Worm (Caenorhabditis elegans) whole organism, L2 larva: Measurements from ENCODE around the gene W04H10.2.

Source experiments
- nhr-11 ChIP-seq: fragments of 150-350 bp; optimal IDR thresholded peaks from 2 replicates; lab custom pipeline; 2014; ENCODE audit warnings: missing biosample characterization, missing genetic modification characterization
- ztf-11 ChIP-seq: sonication (generic microtip); optimal IDR thresholded peaks from 2 replicates; lab custom pipeline; 2017; ENCODE audit warnings: missing biosample characterization, missing genetic modification characterization

DNA sequence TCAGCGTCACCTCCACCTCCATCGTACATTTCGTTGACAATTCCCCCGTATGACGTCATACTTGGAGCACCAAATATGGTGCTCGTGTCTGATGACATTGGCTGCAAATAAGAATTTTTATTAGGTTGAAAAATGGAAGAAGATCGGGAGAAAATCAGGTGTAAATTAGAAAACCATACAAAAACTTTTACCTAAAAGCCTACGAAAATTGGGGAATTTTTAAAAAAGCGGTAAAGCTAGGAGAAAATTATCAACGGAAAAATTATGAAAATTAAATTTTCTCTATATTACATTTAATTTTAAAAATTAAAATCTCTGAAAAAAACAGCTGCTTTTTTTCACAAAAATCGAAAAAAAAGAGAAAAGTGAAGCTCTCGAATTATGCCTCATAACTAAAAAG is 19.1 kb downstream of the W04H10.2 start, which contains the start of gene T04B8.5:
- TF ChIP-seq nhr-11 (tag; lab: Kevin White, UChicago) (no peak), ztf-11 (tag; lab: Kevin White, UChicago) (no peak)
